Worm (Caenorhabditis elegans) whole organism, L4 larva: ENCODE results near the gene T20G5.9.

Experiments
- D1046.2 ChIP-seq: fragments of 200-800 bp; sonication (Bioruptor generic); IDR thresholded peaks from 2 replicates; pipeline ENCODE4 v1.3.6; 2022; ENCODE audit warnings: missing genetic modification characterization, missing compliant biosample characterization
- F10B5.3 ChIP-seq: sonication (generic microtip); optimal IDR thresholded peaks from 2 replicates; lab custom pipeline; 2016; ENCODE audit warnings: mild to moderate bottlenecking, missing genetic modification characterization, missing compliant biosample characterization
- F37D6.2 ChIP-seq: sonication (generic microtip); optimal IDR thresholded peaks from 2 replicates; lab custom pipeline; 2016; ENCODE audit warnings: mild to moderate bottlenecking, missing genetic modification characterization, missing compliant biosample characterization
- T20F7.1 ChIP-seq: fragments of 200-800 bp; sonication (Bioruptor generic); optimal IDR thresholded peaks from 2 replicates; lab custom pipeline; 2018; ENCODE audit warnings: mild to moderate bottlenecking, missing genetic modification characterization, missing compliant biosample characterization
- T26A8.4 ChIP-seq: fragments of 200-800 bp; sonication (Bioruptor generic); IDR thresholded peaks from 2 replicates; pipeline ENCODE4 v1.3.6; 2022; ENCODE audit warnings: missing genetic modification characterization, missing compliant biosample characterization
- Y75B8A.6 ChIP-seq: fragments of 200-800 bp; sonication (Bioruptor generic); IDR thresholded peaks from 2 replicates; pipeline ENCODE4 v1.3.6; 2022; ENCODE audit warnings: missing genetic modification reagents, missing genetic modification characterization, missing compliant biosample characterization
- ZK546.5 ChIP-seq, 2 experiments: sonication (generic microtip); optimal IDR thresholded peaks; 2 replicates each; lab custom pipeline; 2017; ENCODE audit warnings: missing biosample characterization in 2 of 2, missing genetic modification characterization in 2 of 2
- aha-1 ChIP-seq: fragments of 150-350 bp; peaks from one replicate; lab custom pipeline; 2014; ENCODE audit warnings: missing biosample characterization, missing genetic modification characterization
- arid-1 ChIP-seq: fragments of 200-800 bp; sonication (Bioruptor generic); conservative IDR thresholded peaks from 2 replicates; pipeline ENCODE4 v1.3.6; 2022; ENCODE audit warnings: missing genetic modification reagents, missing genetic modification characterization, missing compliant biosample characterization
- attf-4 ChIP-seq: sonication (generic microtip); optimal IDR thresholded peaks from 3 replicates; lab custom pipeline; 2017; ENCODE audit warnings: missing biosample characterization, missing genetic modification characterization
- ces-1 ChIP-seq: fragments of 150-350 bp; sonication (generic microtip); optimal IDR thresholded peaks from 4 replicates; lab custom pipeline; 2014; ENCODE audit warnings: missing biosample characterization, missing genetic modification reagents, missing genetic modification characterization
- cey-2 ChIP-seq: sonication (generic microtip); optimal IDR thresholded peaks from 3 replicates; lab custom pipeline; 2017; ENCODE audit warnings: missing genetic modification characterization, mild to moderate bottlenecking, missing compliant biosample characterization, antibody characterized with exemption, borderline replicate concordance; ENCODE audit not compliant: insufficient read depth
- ctbp-1 ChIP-seq: fragments of 200-800 bp; sonication (Bioruptor generic); IDR thresholded peaks from 2 replicates; pipeline ENCODE4 v1.3.6; 2022; ENCODE audit warnings: missing genetic modification reagents, missing genetic modification characterization, missing compliant biosample characterization
- daf-12 ChIP-seq: fragments of 150-350 bp; optimal IDR thresholded peaks from 2 replicates; lab custom pipeline; 2014; ENCODE audit warnings: missing biosample characterization, missing genetic modification reagents, missing genetic modification characterization
- daf-19 ChIP-seq: fragments of 200-800 bp; sonication (Bioruptor generic); conservative IDR thresholded peaks from 2 replicates; pipeline ENCODE4 v1.3.6; 2022; ENCODE audit warnings: missing genetic modification characterization, missing compliant biosample characterization
- dmd-8 ChIP-seq: fragments of 200-800 bp; sonication (Bioruptor generic); IDR thresholded peaks from 2 replicates; pipeline ENCODE4 v1.3.6; 2022; ENCODE audit warnings: missing genetic modification characterization, missing compliant biosample characterization
- dmd-9 ChIP-seq: fragments of 200-800 bp; sonication (Bioruptor generic); IDR thresholded peaks from 2 replicates; pipeline ENCODE4 v1.3.6; 2022; ENCODE audit warnings: missing genetic modification reagents, missing genetic modification characterization, missing compliant biosample characterization
- dpl-1 ChIP-seq: fragments of 150-350 bp; optimal IDR thresholded peaks from 2 replicates; lab custom pipeline; 2014; ENCODE audit warnings: missing biosample characterization, missing genetic modification reagents, missing genetic modification characterization
- egl-27 ChIP-seq: sonication (generic microtip); optimal IDR thresholded peaks from 3 replicates; lab custom pipeline; 2017; ENCODE audit warnings: missing biosample characterization, missing genetic modification reagents, missing genetic modification characterization
- egl-43 ChIP-seq: fragments of 200-800 bp; sonication (Bioruptor generic); IDR thresholded peaks from 2 replicates; pipeline ENCODE4 v1.3.6; 2022; ENCODE audit warnings: missing genetic modification reagents, missing genetic modification characterization, missing compliant biosample characterization
- hif-1 ChIP-seq, 2 experiments: sonication (generic microtip); optimal IDR thresholded peaks; 2 replicates each; lab custom pipeline; 2016 to 2017; ENCODE audit warnings: missing compliant biosample characterization in 2 of 2, missing genetic modification characterization in 2 of 2, missing genetic modification reagents in 2 of 2, missing genotype in 2 of 2, mild to moderate bottlenecking in 1 of 2
- hlh-11 ChIP-seq: fragments of 200-800 bp; sonication (Bioruptor generic); optimal IDR thresholded peaks from 2 replicates; lab custom pipeline; 2018; ENCODE audit warnings: mild to moderate bottlenecking, missing genetic modification characterization, missing compliant biosample characterization
- lin-13 ChIP-seq: fragments of 150-350 bp; optimal IDR thresholded peaks from 2 replicates; lab custom pipeline; 2014; ENCODE audit warnings: missing biosample characterization, missing genetic modification reagents, missing genetic modification characterization
- lin-29 ChIP-seq: fragments of 200-800 bp; sonication (Bioruptor generic); IDR thresholded peaks from 2 replicates; pipeline ENCODE4 v1.3.6; 2022; ENCODE audit warnings: missing genetic modification reagents, missing genetic modification characterization, missing compliant biosample characterization
- lin-38 ChIP-seq: fragments of 200-800 bp; sonication (Bioruptor generic); IDR thresholded peaks from 2 replicates; pipeline ENCODE4 v1.3.6; 2022; ENCODE audit warnings: missing genetic modification reagents, missing genetic modification characterization, missing compliant biosample characterization
- lin-39 ChIP-seq: fragments of 150-350 bp; optimal IDR thresholded peaks from 2 replicates; lab custom pipeline; 2014; ENCODE audit warnings: missing biosample characterization, missing genetic modification reagents, missing genetic modification characterization
- lsy-2 ChIP-seq, 2 experiments: fragments of 150-350 bp in 1 of 2; sonication (generic microtip) in 1 of 2; optimal IDR thresholded peaks; 2 replicates each; lab custom pipeline; 2014 to 2017; ENCODE audit warnings: missing biosample characterization in 2 of 2, missing genetic modification characterization in 2 of 2
- mdl-1 ChIP-seq, 2 experiments: fragments of 150-350 bp in 1 of 2; sonication (generic microtip) in 1 of 2; optimal IDR thresholded peaks; 2 replicates each; lab custom pipeline; 2014 to 2017; ENCODE audit warnings: missing biosample characterization in 2 of 2, missing genetic modification characterization in 2 of 2
- mxl-2 ChIP-seq: fragments of 200-800 bp; sonication (Bioruptor generic); conservative IDR thresholded peaks from 2 replicates; pipeline ENCODE4 v1.3.6; 2022; ENCODE audit warnings: missing genetic modification reagents, missing genetic modification characterization, missing compliant biosample characterization
- nhr-11 ChIP-seq: fragments of 150-350 bp; optimal IDR thresholded peaks from 2 replicates; lab custom pipeline; 2014; ENCODE audit warnings: missing biosample characterization, missing genetic modification characterization
- nhr-25 ChIP-seq: sonication (generic microtip); optimal IDR thresholded peaks from 2 replicates; lab custom pipeline; 2017; ENCODE audit warnings: missing genetic modification characterization, mild to moderate bottlenecking, missing compliant biosample characterization, antibody characterized with exemption, moderate library complexity, borderline replicate concordance; ENCODE audit not compliant: insufficient read depth
- nhr-28 ChIP-seq: fragments of 150-350 bp; optimal IDR thresholded peaks from 2 replicates; lab custom pipeline; 2014; ENCODE audit warnings: missing biosample characterization, missing genetic modification characterization
- nhr-48 ChIP-seq: sonication (generic microtip); optimal IDR thresholded peaks from 2 replicates; lab custom pipeline; 2016; ENCODE audit warnings: mild to moderate bottlenecking, missing genetic modification characterization, missing compliant biosample characterization
- nhr-77 ChIP-seq: fragments of 150-350 bp; optimal IDR thresholded peaks from 2 replicates; lab custom pipeline; 2014; ENCODE audit warnings: missing biosample characterization, missing genetic modification characterization
- snpc-1.2 ChIP-seq: fragments of 200-800 bp; sonication (Bioruptor generic); IDR thresholded peaks from 2 replicates; pipeline ENCODE4 v1.3.6; 2022; ENCODE audit warnings: missing genetic modification reagents, missing genetic modification characterization, missing compliant biosample characterization
- unc-130 ChIP-seq: sonication (generic microtip); optimal IDR thresholded peaks from 2 replicates; lab custom pipeline; 2016; ENCODE audit warnings: missing genetic modification reagents, missing genetic modification characterization, missing compliant biosample characterization
- unc-39 ChIP-seq: sonication (generic microtip); optimal IDR thresholded peaks from 2 replicates; lab custom pipeline; 2017; ENCODE audit warnings: missing biosample characterization, missing genetic modification characterization
- unc-62 ChIP-seq, 3 experiments: fragments of 150-350 bp in 1 of 3; sonication (generic microtip); optimal IDR thresholded peaks in 2 of 3; peaks in 1 of 3; 1 replicate in 1 of 3; 2 replicates in 2 of 3; lab custom pipeline; 2014 to 2017; ENCODE audit warnings: missing biosample characterization in 3 of 3, missing genetic modification characterization in 3 of 3, missing genetic modification reagents in 3 of 3, missing genotype in 1 of 3

Gene T20G5.9

DNA sequence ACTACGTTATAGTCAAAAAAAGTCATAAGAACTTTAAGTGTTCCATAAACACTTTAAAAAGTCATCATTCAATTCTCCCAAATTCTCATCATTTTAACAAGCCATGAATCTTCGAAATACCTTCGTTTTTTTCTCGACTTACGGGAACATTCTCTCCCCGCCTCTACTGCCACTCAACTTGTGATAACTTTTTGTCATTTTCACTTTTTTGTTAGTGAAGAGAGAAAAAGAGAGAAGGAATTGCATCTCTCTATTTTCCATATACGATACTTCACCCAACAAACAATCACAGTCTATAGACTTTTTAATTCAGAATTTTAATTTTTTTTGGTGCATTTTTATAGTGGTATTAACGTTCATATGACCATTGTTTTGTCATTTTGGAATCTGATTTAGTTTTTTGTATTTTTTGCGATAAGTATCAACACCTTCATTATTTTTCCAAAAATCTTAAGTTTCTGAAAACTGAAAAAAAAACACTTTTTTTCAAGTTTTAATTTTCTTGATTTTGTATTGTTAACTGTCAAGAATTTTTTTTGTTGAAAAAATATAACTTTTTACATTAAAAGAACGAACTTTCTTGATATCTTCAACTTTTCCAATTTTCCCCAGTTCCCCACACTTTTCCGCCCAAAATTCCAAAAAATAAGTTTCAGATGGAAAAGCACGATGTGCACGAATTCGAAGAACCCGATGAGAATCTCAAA, 29.0 kb downstream of the T20G5.9 start, which contains the start of gene Y70G10A.3:
Gene Y70G10A.3 (plus strand): TSS at position 657 of the 707 bp plus-strand sequence.
- TF ChIP-seq dmd-9 (GFP tag; lab: Robert Waterston, UW) (no peak), T26A8.4 (GFP tag; lab: Robert Waterston, UW) (no peak), lin-29 (GFP tag; lab: Robert Waterston, UW) (no peak), ces-1 (no peak), nhr-25 (no peak), hif-1 (tag; optimal IDR thresholded peaks at IDR 0.05; lab: Kevin White, UChicago) (no peak), unc-130 (GFP tag; lab: Kevin White, UChicago) (no peak), nhr-48 (no peak), mxl-2 (GFP tag; lab: Robert Waterston, UW) (no peak), egl-27 (tag; lab: Kevin White, UChicago) (no peak), nhr-11 (tag; lab: Kevin White, UChicago) (no peak), Y75B8A.6 (GFP tag; lab: Robert Waterston, UW) (no peak), cey-2 (tag; lab: Kevin White, UChicago) (no peak), D1046.2 (GFP tag; lab: Robert Waterston, UW) (no peak), daf-19 (GFP tag; lab: Robert Waterston, UW) (no peak)
- TF ChIP-seq, all 104 proteins: peak for 0

DNA sequence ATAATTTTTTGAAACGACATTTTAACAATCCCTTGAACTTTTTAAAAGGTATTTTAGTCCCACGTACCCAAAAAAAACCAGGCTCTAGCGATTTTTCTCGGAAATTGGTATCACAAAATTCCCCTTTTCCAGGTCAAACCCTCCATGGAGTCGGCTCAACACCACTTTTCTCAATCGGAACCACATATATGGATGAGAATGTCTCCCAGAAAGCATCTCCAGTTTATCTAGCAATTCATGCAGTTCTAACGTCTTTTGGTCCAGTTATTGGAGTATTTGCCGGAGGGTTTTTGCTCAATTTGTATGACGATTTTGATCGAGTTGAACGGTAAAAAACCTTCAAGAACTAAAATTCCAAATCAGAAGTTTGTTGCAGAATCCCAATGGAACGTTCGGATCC, 30.4 kb downstream of the T20G5.9 start:
- TF ChIP-seq arid-1 (GFP tag; lab: Robert Waterston, UW) (no peak), aha-1 (tag; lab: Kevin White, UChicago) (peak; percentile 91)

DNA sequence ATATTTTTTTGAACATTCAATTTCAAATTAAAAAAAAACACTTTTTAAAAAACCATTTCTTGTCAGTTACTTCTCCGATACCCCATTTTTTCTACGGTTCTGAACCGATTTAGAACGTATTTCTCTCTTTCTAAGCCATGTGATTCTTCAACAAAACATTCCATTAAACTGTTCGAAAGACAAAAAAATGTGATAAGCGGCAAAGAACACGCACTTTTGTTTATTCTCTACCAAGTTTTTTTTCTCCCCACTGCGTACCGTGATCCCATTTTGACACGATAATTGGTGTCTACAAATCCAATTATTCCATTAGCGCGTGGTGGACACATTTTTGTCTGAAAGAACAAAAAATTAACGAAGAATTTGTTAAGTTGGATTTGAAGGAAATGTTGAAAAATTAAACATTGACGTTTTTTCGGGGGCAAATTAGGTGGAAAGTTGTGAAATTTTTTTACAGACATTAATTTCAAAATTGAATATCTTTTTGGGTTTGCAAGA, 31.7 kb downstream of the T20G5.9 start:
- TF ChIP-seq mdl-1 (tag; optimal IDR thresholded peaks at IDR 0.05; lab: Kevin White, UChicago): peak in 1 of 2 experiments; percentile 45
- TF ChIP-seq lin-39 (tag; lab: Kevin White, UChicago): no peak
- TF ChIP-seq unc-62 (GFP tag; optimal IDR thresholded peaks at IDR 0.05 in 1 of 2; lab: Kevin White, UChicago): peak in 1 of 2 experiments; percentile 69
- TF ChIP-seq unc-62 (tag; optimal IDR thresholded peaks at IDR 0.05; lab: Kevin White, UChicago): no peak
- no peak for TF ChIP-seq ctbp-1 (GFP tag; lab: Robert Waterston, UW)
- TF ChIP-seq daf-19 (GFP tag; lab: Robert Waterston, UW): no peak
- TF ChIP-seq hlh-11 (tag; lab: Kevin White, UChicago): peak; percentile 14

DNA sequence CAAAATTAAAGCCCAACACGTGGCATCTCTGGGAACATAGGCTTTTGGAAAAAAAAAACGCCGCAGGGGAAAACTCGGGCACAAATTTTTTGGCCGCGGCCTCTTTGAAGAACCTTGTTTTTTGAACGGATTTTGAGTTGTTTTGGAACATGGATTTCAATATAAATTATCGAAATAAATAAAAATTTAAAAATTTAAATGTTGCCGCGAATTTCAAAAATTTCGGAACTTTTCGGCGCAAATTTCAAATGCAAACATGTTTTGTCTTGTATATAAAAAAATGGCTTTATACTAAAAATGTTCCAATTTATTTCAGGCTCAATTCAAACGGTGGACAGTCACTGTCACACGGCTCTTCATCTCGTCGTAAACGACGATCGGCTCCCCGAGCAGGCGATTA, 34.4 kb downstream of the T20G5.9 start:
- TF ChIP-seq egl-27 (tag; lab: Kevin White, UChicago) (no peak), aha-1 (tag; lab: Kevin White, UChicago) (peak; percentile 95), daf-12 (tag; lab: Kevin White, UChicago) (no peak), ZK546.5 (tag; optimal IDR thresholded peaks at IDR 0.05; lab: Kevin White, UChicago) (no peak), snpc-1.2 (GFP tag; lab: Robert Waterston, UW) (no peak), F37D6.2 (tag; lab: Kevin White, UChicago) (no peak), F10B5.3 (tag; lab: Kevin White, UChicago) (no peak)

DNA sequence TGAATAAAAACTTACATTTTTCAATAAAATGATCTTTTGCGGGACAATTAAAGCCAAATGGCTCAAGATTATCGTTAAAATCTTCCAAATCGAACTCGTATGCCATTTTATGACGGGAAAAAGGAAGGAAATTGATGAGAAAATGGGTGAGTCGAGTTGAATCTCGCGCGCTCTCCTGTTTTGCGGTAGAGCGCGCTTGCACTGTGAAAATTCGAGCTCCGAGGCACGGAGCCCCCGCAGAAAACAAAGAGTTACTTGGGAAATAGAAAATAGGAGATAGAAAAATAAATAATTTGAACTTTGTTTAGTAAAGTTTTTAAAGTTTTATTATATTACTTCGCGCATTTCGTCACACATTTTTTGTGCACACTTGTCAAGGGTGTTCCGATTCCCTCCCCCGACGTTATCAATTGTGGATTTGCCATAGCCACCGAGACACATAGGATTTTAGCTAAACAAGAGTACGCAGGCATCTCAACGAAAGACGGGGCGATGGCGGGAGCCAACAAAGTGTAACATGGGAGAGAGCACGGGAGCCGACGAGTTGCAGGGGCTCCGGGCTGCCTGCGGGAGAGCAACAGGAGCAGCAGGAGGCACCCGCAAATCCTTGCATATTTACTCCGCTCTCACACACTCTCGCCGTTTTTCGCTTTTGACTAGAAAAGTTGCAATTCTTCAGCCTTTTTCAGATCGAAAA, 38.9 kb downstream of the T20G5.9 start, which contains the start of the genes div-1 and cor-1:
Gene div-1 (minus strand): TSS at position 119 of the 697 bp plus-strand sequence.
Gene cor-1 (plus strand): TSS at position 671 of the 697 bp plus-strand sequence.
- TF ChIP-seq unc-62 (GFP tag; optimal IDR thresholded peaks at IDR 0.05 in 1 of 2; lab: Kevin White, UChicago): peak in 1 of 2 experiments; percentile 90
- TF ChIP-seq unc-62 (tag; optimal IDR thresholded peaks at IDR 0.05; lab: Kevin White, UChicago): no peak
- TF ChIP-seq lin-13 (GFP tag; lab: Kevin White, UChicago): no peak
- peak in 1 of 2 experiments; percentile 53 for TF ChIP-seq lsy-2 (tag; optimal IDR thresholded peaks at IDR 0.05; lab: Kevin White, UChicago)
- TF ChIP-seq egl-43 (GFP tag; lab: Robert Waterston, UW): peak; percentile 62; the same call in 1 of the 2 replicates
- no peak for TF ChIP-seq dmd-9 (GFP tag; lab: Robert Waterston, UW)
- no peak for TF ChIP-seq cey-2 (tag; lab: Kevin White, UChicago)
- TF ChIP-seq hlh-11 (tag; lab: Kevin White, UChicago): peak; percentile 23
- TF ChIP-seq dpl-1 (GFP tag; lab: Kevin White, UChicago): peak; percentile 73
- peak; percentile 17 for TF ChIP-seq nhr-77 (tag; lab: Kevin White, UChicago)
- TF ChIP-seq T20F7.1 (GFP tag; lab: Kevin White, UChicago): no peak
- TF ChIP-seq attf-4 (tag; lab: Kevin White, UChicago): no peak
- no peak for TF ChIP-seq dmd-8 (GFP tag; lab: Robert Waterston, UW)
- peak in 1 of 2 experiments; percentile 1 for TF ChIP-seq hif-1 (tag; optimal IDR thresholded peaks at IDR 0.05; lab: Kevin White, UChicago)
- no peak for TF ChIP-seq unc-39 (tag; lab: Kevin White, UChicago)
- peak; percentile 12 for TF ChIP-seq nhr-28 (tag; lab: Kevin White, UChicago)
- TF ChIP-seq daf-12 (tag; lab: Kevin White, UChicago): no peak
- peak; percentile 93 for TF ChIP-seq lin-38 (GFP tag; lab: Robert Waterston, UW)
